Worm (Caenorhabditis elegans) whole organism, L1 larva: ENCODE measurements around the gene flp-23.

ENCODE experiments used
- C04F5.9 ChIP-seq: sonication (generic microtip); optimal IDR thresholded peaks from 2 replicates; lab custom pipeline; 2016; ENCODE audit warnings: missing genetic modification characterization, missing compliant biosample characterization
- Y116A8C.19 ChIP-seq: sonication (generic microtip); optimal IDR thresholded peaks from 2 replicates; lab custom pipeline; 2016; ENCODE audit warnings: missing compliant biosample characterization, missing genetic modification characterization, borderline replicate concordance
- blmp-1 ChIP-seq: fragments of 150-350 bp; optimal IDR thresholded peaks from 2 replicates; lab custom pipeline; 2014; ENCODE audit warnings: missing biosample characterization, missing genetic modification characterization
- ceh-63 ChIP-seq: fragments of 200-800 bp; sonication (Bioruptor generic); optimal IDR thresholded peaks from 2 replicates; lab custom pipeline; 2018; ENCODE audit warnings: mild to moderate bottlenecking, missing genetic modification characterization, missing compliant biosample characterization
- ceh-8 ChIP-seq: fragments of 200-800 bp; sonication (Bioruptor generic); optimal IDR thresholded peaks from 2 replicates; lab custom pipeline; 2018; ENCODE audit warnings: mild to moderate bottlenecking, missing genetic modification characterization, moderate library complexity, missing compliant biosample characterization
- ces-1 ChIP-seq: fragments of 150-350 bp; optimal IDR thresholded peaks from 2 replicates; lab custom pipeline; 2014; ENCODE audit warnings: missing biosample characterization, missing genetic modification reagents, missing genetic modification characterization
- dsc-1 ChIP-seq: sonication (generic microtip); optimal IDR thresholded peaks from 2 replicates; lab custom pipeline; 2016; ENCODE audit warnings: mild to moderate bottlenecking, missing genetic modification characterization, missing compliant biosample characterization
- efl-1 ChIP-seq, 4 experiments: fragments of 150-350 bp; optimal IDR thresholded peaks in 3 of 4; peaks in 1 of 4; 1 replicate in 1 of 4; 2 replicates in 3 of 4; lab custom pipeline; 2014; ENCODE audit warnings: missing biosample characterization in 2 of 4, missing genetic modification characterization in 2 of 4, missing genetic modification reagents in 2 of 4
- egl-13 ChIP-seq: sonication (generic microtip); optimal IDR thresholded peaks from 2 replicates; lab custom pipeline; 2016; ENCODE audit warnings: missing genotype, missing genetic modification reagents, missing genetic modification characterization, missing compliant biosample characterization
- elt-2 ChIP-seq: sonication (generic microtip); optimal IDR thresholded peaks from 2 replicates; lab custom pipeline; 2016; ENCODE audit warnings: missing genetic modification characterization, mild to moderate bottlenecking, inconsistent platforms, missing compliant biosample characterization, missing genetic modification reagents
- fkh-4 ChIP-seq: sonication (generic microtip); optimal IDR thresholded peaks from 2 replicates; lab custom pipeline; 2016; ENCODE audit warnings: missing compliant biosample characterization, missing genetic modification characterization, borderline replicate concordance
- fkh-8 ChIP-seq: sonication (generic microtip); optimal IDR thresholded peaks from 2 replicates; lab custom pipeline; 2016; ENCODE audit warnings: mild to moderate bottlenecking, missing genetic modification characterization, missing compliant biosample characterization
- hpl-2 ChIP-seq: fragments of 150-350 bp; optimal IDR thresholded peaks from 2 replicates; lab custom pipeline; 2014; ENCODE audit warnings: missing biosample characterization, missing genetic modification reagents, missing genetic modification characterization
- irx-1 ChIP-seq: sonication (generic microtip); optimal IDR thresholded peaks from 2 replicates; lab custom pipeline; 2016; ENCODE audit warnings: missing genetic modification characterization, missing compliant biosample characterization
- isw-1 ChIP-seq: fragments of 200-800 bp; sonication (Bioruptor generic); IDR thresholded peaks from 2 replicates; pipeline ENCODE4 v1.3.6; 2022; ENCODE audit warnings: missing genetic modification characterization, missing compliant biosample characterization
- lin-14 ChIP-seq: fragments of 200-800 bp; sonication (Bioruptor generic); optimal IDR thresholded peaks from 2 replicates; lab custom pipeline; 2018; ENCODE audit warnings: mild to moderate bottlenecking, missing genetic modification characterization, moderate library complexity, missing compliant biosample characterization
- lin-35 ChIP-seq, 2 experiments: fragments of 150-350 bp; optimal IDR thresholded peaks; 2 replicates each; lab custom pipeline; 2014; ENCODE audit warnings: missing biosample characterization in 2 of 2, missing genetic modification characterization in 2 of 2, missing genetic modification reagents in 2 of 2
- lsy-2 ChIP-seq, 2 experiments: fragments of 150-350 bp; optimal IDR thresholded peaks; 2 replicates each; lab custom pipeline; 2014; ENCODE audit warnings: missing biosample characterization in 2 of 2, missing genetic modification characterization in 2 of 2
- mab-9 ChIP-seq: fragments of 200-800 bp; sonication (Bioruptor generic); IDR thresholded peaks from 2 replicates; pipeline ENCODE4 v1.3.6; 2022; ENCODE audit warnings: missing genetic modification reagents, missing genetic modification characterization, missing compliant biosample characterization
- mep-1 ChIP-seq: fragments of 150-350 bp; optimal IDR thresholded peaks from 2 replicates; lab custom pipeline; 2014; ENCODE audit warnings: missing biosample characterization, missing genetic modification characterization
- nhr-20 ChIP-seq: sonication (generic microtip); optimal IDR thresholded peaks from 2 replicates; lab custom pipeline; 2016; ENCODE audit warnings: mild to moderate bottlenecking, missing genetic modification characterization, missing compliant biosample characterization
- nhr-28 ChIP-seq: fragments of 150-350 bp; optimal IDR thresholded peaks from 2 replicates; lab custom pipeline; 2014; ENCODE audit warnings: missing biosample characterization, missing genetic modification characterization
- nhr-47 ChIP-seq: sonication (generic microtip); optimal IDR thresholded peaks from 2 replicates; lab custom pipeline; 2016; ENCODE audit warnings: mild to moderate bottlenecking, missing genetic modification characterization, moderate library complexity, missing compliant biosample characterization
- nhr-76 ChIP-seq: sonication (generic microtip); optimal IDR thresholded peaks from 2 replicates; lab custom pipeline; 2017; ENCODE audit warnings: missing biosample characterization, missing genetic modification characterization
- nhr-77 ChIP-seq: fragments of 150-350 bp; optimal IDR thresholded peaks from 2 replicates; lab custom pipeline; 2014; ENCODE audit warnings: missing biosample characterization, missing genetic modification characterization
- nhr-85 ChIP-seq: sonication (generic microtip); peaks from one replicate; lab custom pipeline; 2016; ENCODE audit warnings: missing genetic modification characterization, inconsistent platforms, missing compliant biosample characterization
- pag-3 ChIP-seq: sonication (generic microtip); optimal IDR thresholded peaks from 2 replicates; lab custom pipeline; 2017; ENCODE audit warnings: missing genetic modification characterization, mild to moderate bottlenecking, missing compliant biosample characterization, antibody characterized with exemption, borderline replicate concordance; ENCODE audit not compliant: insufficient read depth
- pax-3 ChIP-seq: fragments of 200-800 bp; sonication (Bioruptor generic); optimal IDR thresholded peaks from 2 replicates; lab custom pipeline; 2018; ENCODE audit warnings: mild to moderate bottlenecking, missing genetic modification characterization, moderate library complexity, missing compliant biosample characterization
- pqm-1 ChIP-seq: sonication (generic microtip); optimal IDR thresholded peaks from 3 replicates; lab custom pipeline; 2017; ENCODE audit warnings: missing biosample characterization, missing genetic modification characterization
- rnt-1 ChIP-seq: sonication (generic microtip); optimal IDR thresholded peaks from 2 replicates; lab custom pipeline; 2016; ENCODE audit warnings: mild to moderate bottlenecking, missing genetic modification characterization, moderate library complexity, missing compliant biosample characterization
- snu-23 ChIP-seq: sonication (generic microtip); optimal IDR thresholded peaks from 2 replicates; lab custom pipeline; 2016; ENCODE audit warnings: missing genetic modification characterization, missing compliant biosample characterization
- sox-4 ChIP-seq: sonication (generic microtip); optimal IDR thresholded peaks from 2 replicates; lab custom pipeline; 2016; ENCODE audit warnings: missing genetic modification characterization, missing compliant biosample characterization
- swsn-7 ChIP-seq: sonication (generic microtip); optimal IDR thresholded peaks from 2 replicates; lab custom pipeline; 2016; ENCODE audit warnings: missing genetic modification characterization, missing compliant biosample characterization
- unc-30 ChIP-seq: sonication (generic microtip); optimal IDR thresholded peaks from 2 replicates; lab custom pipeline; 2017; ENCODE audit warnings: missing biosample characterization, missing genetic modification characterization
- unc-98 ChIP-seq: fragments of 200-800 bp; sonication (Bioruptor generic); IDR thresholded peaks from 2 replicates; pipeline ENCODE4 v1.3.6; 2022; ENCODE audit warnings: missing genetic modification characterization, missing compliant biosample characterization
- xbp-1 ChIP-seq: sonication (generic microtip); optimal IDR thresholded peaks from 2 replicates; lab custom pipeline; 2016; ENCODE audit warnings: missing genetic modification characterization, missing compliant biosample characterization
- zag-1 ChIP-seq: fragments of 150-350 bp; optimal IDR thresholded peaks from 2 replicates; lab custom pipeline; 2014; ENCODE audit warnings: missing biosample characterization, missing genetic modification characterization
- zip-4 ChIP-seq: fragments of 200-800 bp; sonication (Bioruptor generic); optimal IDR thresholded peaks from 2 replicates; lab custom pipeline; 2018; ENCODE audit warnings: mild to moderate bottlenecking, missing genetic modification characterization, moderate library complexity, missing compliant biosample characterization
- ztf-11 ChIP-seq, 2 experiments: sonication (generic microtip); optimal IDR thresholded peaks; 2 replicates each; lab custom pipeline; 2016 to 2017; ENCODE audit warnings: missing genetic modification characterization in 2 of 2, missing biosample characterization in 1 of 2, missing compliant biosample characterization in 1 of 2

The flp-23 gene

ce11 chrIII:8664897-8665388 lies 14.4 kb downstream of the flp-23 start, which contains the start of gene F22B7.1 (continued):
- TF ChIP-seq dsc-1 (tag; lab: Kevin White, UChicago) (peak; percentile 14), egl-13 (no peak), hpl-2 (no peak), swsn-7 (tag; lab: Kevin White, UChicago) (no peak), zag-1 (no peak), fkh-8 (tag; lab: Kevin White, UChicago) (peak; percentile 70), pax-3 (tag; lab: Kevin White, UChicago) (no peak), unc-98 (GFP tag; lab: Robert Waterston, UW) (no peak), mep-1 (tag; lab: Kevin White, UChicago) (no peak), lin-35 (GFP tag; optimal IDR thresholded peaks at IDR 0.05; lab: Kevin White, UChicago) (no peak), C04F5.9 (tag; lab: Kevin White, UChicago) (no peak), fkh-4 (no peak), ceh-8 (GFP tag; lab: Kevin White, UChicago) (no peak), nhr-85 (tag; lab: Kevin White, UChicago) (no peak), ces-1 (no peak), irx-1 (tag; lab: Kevin White, UChicago) (peak; percentile 13), isw-1 (no peak), zip-4 (GFP tag; lab: Kevin White, UChicago) (no peak), ztf-11 (tag; optimal IDR thresholded peaks at IDR 0.05; lab: Kevin White, UChicago) (no peak), pqm-1 (no peak)
- TF ChIP-seq, all 84 proteins: peak for 9

DNA sequence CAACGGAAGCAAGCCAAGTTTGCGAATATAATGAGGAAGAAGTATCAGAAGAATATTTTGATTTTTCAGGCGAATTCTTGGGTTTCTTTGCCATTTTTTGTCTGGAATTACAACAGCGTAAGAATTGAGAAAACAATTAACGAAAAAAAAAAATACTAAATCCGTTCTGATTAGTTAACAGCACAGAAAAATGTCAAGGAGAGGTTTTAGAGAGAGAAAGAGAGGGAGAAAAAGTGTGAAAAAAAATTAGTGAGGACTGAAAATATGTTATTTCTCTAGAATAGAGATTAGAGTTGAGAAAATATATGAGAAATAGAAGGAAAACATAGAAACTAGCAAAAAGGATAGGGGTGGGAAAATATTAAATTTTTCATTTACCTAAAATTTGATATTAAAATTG lies 16.8 kb downstream of the flp-23 start, which contains the start of gene dpy-19:
Gene dpy-19 (minus strand): TSS at position 101 of the 400 bp plus-strand sequence.
- TF ChIP-seq nhr-77 (tag; lab: Kevin White, UChicago) (no peak), nhr-76 (tag; lab: Kevin White, UChicago) (no peak), elt-2 (tag; lab: Kevin White, UChicago) (no peak), lsy-2 (tag; optimal IDR thresholded peaks at IDR 0.05; lab: Kevin White, UChicago) (no peak), unc-98 (GFP tag; lab: Robert Waterston, UW) (no peak), ceh-63 (GFP tag; lab: Kevin White, UChicago) (no peak)

- TF ChIP-seq mab-9 (GFP tag; lab: Robert Waterston, UW), result no peak
- TF ChIP-seq blmp-1 (tag; lab: Kevin White, UChicago), result peak; percentile 23
- TF ChIP-seq efl-1 (optimal IDR thresholded peaks at IDR 0.05; lab: Kevin White, UChicago), result peak; percentile 0 to 9
- TF ChIP-seq efl-1 (GFP tag; optimal IDR thresholded peaks at IDR 0.05 in 1 of 2; lab: Kevin White, UChicago), result no peak
- TF ChIP-seq pag-3 (tag; lab: Kevin White, UChicago), result no peak
- peak; percentile 34 for TF ChIP-seq snu-23 (GFP tag; lab: Kevin White, UChicago)
- TF ChIP-seq ces-1, result no peak
- peak; percentile 16 for TF ChIP-seq mep-1 (tag; lab: Kevin White, UChicago)
- no peak for TF ChIP-seq dsc-1 (tag; lab: Kevin White, UChicago)
- TF ChIP-seq, all 84 proteins: peak for 4
These were observed 18.1 kb downstream of the flp-23 start for ce11 chrIII:8668717-8669116.

- TF ChIP-seq snu-23 (GFP tag; lab: Kevin White, UChicago) (no peak), lin-35 (GFP tag; optimal IDR thresholded peaks at IDR 0.05; lab: Kevin White, UChicago) (no peak), xbp-1 (no peak), rnt-1 (no peak), ceh-63 (GFP tag; lab: Kevin White, UChicago) (no peak), nhr-76 (tag; lab: Kevin White, UChicago) (no peak), sox-4 (tag; lab: Kevin White, UChicago) (no peak), lin-14 (GFP tag; lab: Kevin White, UChicago) (no peak), nhr-47 (tag; lab: Kevin White, UChicago) (no peak), nhr-20 (tag; lab: Kevin White, UChicago) (no peak), Y116A8C.19 (no peak), elt-2 (tag; lab: Kevin White, UChicago) (no peak), mep-1 (tag; lab: Kevin White, UChicago) (no peak), unc-30 (tag; lab: Kevin White, UChicago) (no peak), nhr-28 (tag; lab: Kevin White, UChicago) (no peak)
These were observed 24.5 kb downstream of the flp-23 start, which contains the start of gene pgl-2 for ce11 chrIII:8674980-8675485. TSS of gene pgl-2 (minus strand) at chrIII:8675435.
